Fruit fly (Drosophila melanogaster) whole organism, embryonic: ENCODE data around the gene CstF50.
A peak's percentile ranks its signal among the peaks of the same experiment; 100 is the strongest.

Experiments
- Antp ChIP-seq: fragments of 200-800 bp; sonication (Bioruptor generic); optimal IDR thresholded peaks from 3 replicates; lab custom pipeline; 2016; ENCODE audit warnings: missing biosample characterization, missing genetic modification characterization
- CG10147 ChIP-seq: fragments of 200-800 bp; sonication (Bioruptor generic); optimal IDR thresholded peaks from 2 replicates; lab custom pipeline; 2019; ENCODE audit warnings: missing biosample characterization, mild to moderate bottlenecking, missing genetic modification characterization, moderate library complexity
- CG13287 ChIP-seq: fragments of 200-800 bp; sonication (Bioruptor generic); IDR thresholded peaks from 2 replicates; pipeline ENCODE4 v1.3.6; 2022; ENCODE audit warnings: missing biosample characterization, missing genetic modification characterization; ENCODE audit not compliant: partially characterized antibody
- CG13775 ChIP-seq: fragments of 200-800 bp; sonication (Bioruptor generic); optimal IDR thresholded peaks from 3 replicates; lab custom pipeline; 2017; ENCODE audit warnings: missing biosample characterization, mild to moderate bottlenecking, missing genetic modification characterization
- CG14860 ChIP-seq: fragments of 200-800 bp; sonication (Bioruptor generic); IDR thresholded peaks from 3 replicates; pipeline ENCODE4 v1.3.6; 2022; ENCODE audit warnings: missing biosample characterization, missing genetic modification characterization; ENCODE audit not compliant: partially characterized antibody
- CG16813 ChIP-seq: fragments of 200-800 bp; sonication (Bioruptor generic); IDR thresholded peaks from 3 replicates; pipeline ENCODE4 v1.3.6; 2022; ENCODE audit warnings: missing biosample characterization, missing genetic modification characterization; ENCODE audit not compliant: partially characterized antibody
- CG18476 ChIP-seq: fragments of 200-800 bp; sonication (Bioruptor generic); optimal IDR thresholded peaks from 2 replicates; lab custom pipeline; 2016; ENCODE audit warnings: missing biosample characterization, mild to moderate bottlenecking, missing genetic modification characterization
- CG6654 ChIP-seq: fragments of 200-800 bp; sonication (Bioruptor generic); optimal IDR thresholded peaks from 2 replicates; lab custom pipeline; 2017; ENCODE audit warnings: missing biosample characterization, mild to moderate bottlenecking, missing genetic modification characterization
- CG6791 ChIP-seq: fragments of 200-800 bp; sonication (Bioruptor generic); IDR thresholded peaks from 3 replicates; pipeline ENCODE4 v1.3.6; 2022; ENCODE audit warnings: missing biosample characterization, missing genetic modification characterization; ENCODE audit not compliant: partially characterized antibody
- CG8290 ChIP-seq, 3 experiments: fragments of 200-800 bp; sonication (Bioruptor generic); optimal IDR thresholded peaks; 2 replicates each; lab custom pipeline; 2016 to 2019; ENCODE audit warnings: missing biosample characterization in 3 of 3, missing genetic modification characterization in 3 of 3, mild to moderate bottlenecking in 2 of 3, moderate library complexity in 1 of 3
- Camta ChIP-seq: fragments of 200-800 bp; sonication (Bioruptor generic); optimal IDR thresholded peaks from 2 replicates; lab custom pipeline; 2016; ENCODE audit warnings: missing biosample characterization, missing genetic modification characterization
- Drgx ChIP-seq: fragments of 200-800 bp; sonication (Bioruptor generic); IDR thresholded peaks from 2 replicates; pipeline ENCODE4 v1.3.6; 2022; ENCODE audit warnings: missing biosample characterization, missing genetic modification characterization
- HmgZ ChIP-seq: fragments of 200-800 bp; sonication (Bioruptor generic); optimal IDR thresholded peaks from 2 replicates; lab custom pipeline; 2018; ENCODE audit warnings: missing biosample characterization, mild to moderate bottlenecking, missing genetic modification characterization
- Hsf ChIP-seq: fragments of 200-800 bp; sonication (Bioruptor generic); optimal IDR thresholded peaks from 3 replicates; lab custom pipeline; 2016; ENCODE audit warnings: missing biosample characterization, missing genetic modification characterization
- Pdp1 ChIP-seq, 2 experiments: fragments of 200-800 bp; sonication (Bioruptor generic); optimal IDR thresholded peaks; 3 replicates each; lab custom pipeline; 2016; ENCODE audit warnings: missing biosample characterization in 2 of 2, missing genetic modification characterization in 2 of 2, mild to moderate bottlenecking in 1 of 2, moderate library complexity in 1 of 2
- Ravus ChIP-seq: fragments of 200-800 bp; sonication (Bioruptor generic); IDR thresholded peaks from 2 replicates; pipeline ENCODE4 v1.3.6; 2022; ENCODE audit warnings: missing biosample characterization, missing genetic modification characterization
- Scr ChIP-seq: fragments of 200-800 bp; sonication (Bioruptor generic); IDR thresholded peaks from 2 replicates; pipeline ENCODE4 v1.3.6; 2022; ENCODE audit warnings: missing biosample characterization, missing genetic modification characterization; ENCODE audit not compliant: partially characterized antibody
- Six4 ChIP-seq: fragments of 200-800 bp; sonication (Bioruptor generic); optimal IDR thresholded peaks from 2 replicates; lab custom pipeline; 2016; ENCODE audit warnings: missing biosample characterization, missing genetic modification characterization
- Sry-δ ChIP-seq: fragments of 200-800 bp; sonication (Bioruptor generic); optimal IDR thresholded peaks from 2 replicates; lab custom pipeline; 2016; ENCODE audit warnings: missing biosample characterization, missing genetic modification characterization
- Trl ChIP-seq, 3 experiments: fragments of >200 bp in 2 of 3; fragments of 200-800 bp in 1 of 3; sonication (Bioruptor generic) in 1 of 3; optimal IDR thresholded peaks; 2 replicates in 1 of 3; 3 replicates in 2 of 3; lab custom pipeline; 2016 to 2017; ENCODE audit warnings: missing biosample characterization in 1 of 3, missing genetic modification characterization in 1 of 3
- YL-1 ChIP-seq: fragments of 200-800 bp; sonication (Bioruptor generic); optimal IDR thresholded peaks from 3 replicates; lab custom pipeline; 2017; ENCODE audit warnings: missing biosample characterization, mild to moderate bottlenecking, missing genetic modification characterization
- ato ChIP-seq: fragments of 200-800 bp; sonication (Bioruptor generic); IDR thresholded peaks from 2 replicates; pipeline ENCODE4 v1.3.6; 2022; ENCODE audit warnings: missing biosample characterization, missing genetic modification characterization; ENCODE audit not compliant: partially characterized antibody
- bsh ChIP-seq, 2 experiments: fragments of 200-800 bp; sonication (Bioruptor generic); optimal IDR thresholded peaks; 2 replicates each; lab custom pipeline; 2017 to 2018; ENCODE audit warnings: mild to moderate bottlenecking in 2 of 2, missing biosample characterization in 2 of 2, missing genetic modification characterization in 2 of 2, moderate library complexity in 1 of 2
- chinmo ChIP-seq: fragments of 200-800 bp; sonication (Bioruptor generic); IDR thresholded peaks from 4 replicates; pipeline ENCODE4 v1.3.6; 2022; ENCODE audit warnings: missing biosample characterization, missing genetic modification characterization; ENCODE audit not compliant: partially characterized antibody
- dpn ChIP-seq, 2 experiments: fragments of 200-800 bp; sonication (Bioruptor generic); optimal IDR thresholded peaks; 3 replicates each; lab custom pipeline; 2016; ENCODE audit warnings: missing biosample characterization in 2 of 2, missing genetic modification characterization in 2 of 2
- eve ChIP-seq, 2 experiments: fragments of >200 bp; optimal IDR thresholded peaks; 2 replicates each; lab custom pipeline; 2017; ENCODE audit warnings: missing biosample characterization in 2 of 2, missing genetic modification characterization in 2 of 2
- gfzf ChIP-seq: fragments of 200-800 bp; sonication (Bioruptor generic); optimal IDR thresholded peaks from 2 replicates; lab custom pipeline; 2016; ENCODE audit warnings: missing biosample characterization, mild to moderate bottlenecking, missing genetic modification characterization, moderate library complexity
- grn ChIP-seq: fragments of 200-800 bp; sonication (Bioruptor generic); optimal IDR thresholded peaks from 3 replicates; lab custom pipeline; 2017; ENCODE audit warnings: missing biosample characterization, missing genetic modification characterization
- inv ChIP-seq: fragments of 200-800 bp; sonication (Bioruptor generic); IDR thresholded peaks from 2 replicates; pipeline ENCODE4 v1.3.6; 2022; ENCODE audit warnings: missing biosample characterization, missing genetic modification characterization; ENCODE audit not compliant: partially characterized antibody
- jigr1 ChIP-seq: fragments of 200-800 bp; sonication (Bioruptor generic); IDR thresholded peaks from 3 replicates; pipeline ENCODE4 v1.3.6; 2022; ENCODE audit warnings: missing biosample characterization, missing genetic modification characterization
- ken ChIP-seq: fragments of 200-800 bp; sonication (Bioruptor generic); IDR thresholded peaks from 3 replicates; pipeline ENCODE4 v1.3.6; 2022; ENCODE audit warnings: missing biosample characterization, missing genetic modification characterization
- sens ChIP-seq: fragments of 200-800 bp; sonication (Bioruptor generic); peaks from one replicate; lab custom pipeline; 2016; ENCODE audit warnings: missing biosample characterization, missing genetic modification characterization
- twi ChIP-seq: fragments of 200-800 bp; optimal IDR thresholded peaks from 2 replicates; lab custom pipeline; 2019; ENCODE audit warnings: missing biosample characterization, mild to moderate bottlenecking, missing genetic modification characterization, moderate library complexity
- zen2 ChIP-seq: fragments of 200-800 bp; sonication (Bioruptor generic); IDR thresholded peaks from 3 replicates; pipeline ENCODE4 v1.3.6; 2022; ENCODE audit warnings: missing biosample characterization, missing genetic modification characterization; ENCODE audit not compliant: partially characterized antibody

CstF50 gene

DNA sequence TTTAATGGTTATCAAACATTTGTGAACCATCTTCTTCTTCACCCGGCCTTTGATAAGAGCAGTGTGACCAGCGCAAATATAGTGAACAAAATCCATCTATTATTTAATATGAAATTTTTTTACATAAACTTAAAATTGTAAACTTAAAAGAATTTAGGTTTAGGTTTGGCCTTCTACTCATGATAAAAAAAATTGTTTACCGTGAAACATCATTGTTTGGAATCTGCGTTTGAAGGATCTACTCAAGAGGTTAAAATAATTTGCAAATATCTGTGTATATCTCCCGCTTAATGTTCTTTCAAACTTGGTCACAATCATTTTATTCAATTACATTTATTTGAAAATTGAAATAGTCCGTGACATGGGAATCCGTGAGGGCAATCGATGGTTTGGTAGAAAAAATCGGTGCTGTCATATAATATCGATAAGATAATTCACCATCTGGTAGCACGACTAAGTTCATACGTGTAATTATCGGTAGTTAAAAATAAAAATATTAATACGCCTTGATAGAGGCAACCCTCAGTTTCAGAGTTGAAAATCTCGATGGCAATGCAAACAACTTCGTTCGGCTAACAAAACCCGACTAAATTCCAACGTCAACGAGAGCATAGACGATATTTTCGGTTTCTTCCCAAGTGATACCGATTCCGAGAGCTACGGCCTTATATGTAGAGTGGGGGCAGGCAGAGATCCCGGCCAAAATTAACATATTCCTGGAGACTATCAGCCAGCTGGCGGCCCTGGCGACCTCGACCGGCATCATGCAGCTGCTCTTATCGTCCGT is 35.2 kb upstream of the CstF50 start, which contains the start of the genes betaGlu and sip3 (continued):
- TF ChIP-seq Ravus (GFP tag; lab: Robert Waterston, UW) (no peak), gfzf (GFP tag; lab: Kevin White, UChicago) (peak; percentile 66), Antp (GFP tag; lab: Kevin White, UChicago) (no peak), CG8290 (GFP tag; optimal IDR thresholded peaks at IDR 0.05; lab: Kevin White, UChicago) (peak; percentile 41), CG8290 (tag; optimal IDR thresholded peaks at IDR 0.05; lab: Kevin White, UChicago) (no peak), Scr (GFP tag; lab: Robert Waterston, UW) (peak; percentile 93), ato (GFP tag; lab: Robert Waterston, UW) (peak; percentile 91), grn (GFP tag; lab: Kevin White, UChicago) (peak; percentile 22), Sry-δ (GFP tag; lab: Kevin White, UChicago) (peak; percentile 79), Hsf (GFP tag; lab: Kevin White, UChicago) (peak; percentile 13), CG10147 (GFP tag; lab: Kevin White, UChicago) (no peak), Trl (optimal IDR thresholded peaks at IDR 0.05; lab: Kevin White, UChicago) (no peak), Trl (GFP tag; optimal IDR thresholded peaks at IDR 0.05; lab: Kevin White, UChicago) (no peak), CG16813 (GFP tag; lab: Robert Waterston, UW) (peak; percentile 91), eve (GFP tag; optimal IDR thresholded peaks at IDR 0.05; lab: Kevin White, UChicago) (no peak), CG18476 (peak; percentile 4), sens (GFP tag; lab: Kevin White, UChicago) (peak; percentile 83), jigr1 (GFP tag; lab: Robert Waterston, UW) (peak; percentile 35; the same call in 1 of the 3 replicates), twi (tag; lab: Kevin White, UChicago) (peak; percentile 24), HmgZ (tag; lab: Kevin White, UChicago) (peak; percentile 43), YL-1 (GFP tag; lab: Kevin White, UChicago) (peak; percentile 73), CG14860 (GFP tag; lab: Robert Waterston, UW) (peak; percentile 90), Camta (GFP tag; lab: Kevin White, UChicago) (no peak), zen2 (GFP tag; lab: Robert Waterston, UW) (peak; percentile 86), CG13287 (GFP tag; lab: Robert Waterston, UW) (peak; percentile 93), Six4 (GFP tag; lab: Kevin White, UChicago) (peak; percentile 6), chinmo (GFP tag; lab: Robert Waterston, UW) (peak; percentile 65; the same call in 1 of the 4 replicates), dpn (GFP tag; optimal IDR thresholded peaks at IDR 0.05; lab: Kevin White, UChicago) (peak; percentile 2 to 21), CG13775 (GFP tag; lab: Kevin White, UChicago) (peak; percentile 19), inv (GFP tag; lab: Robert Waterston, UW) (peak; percentile 94)
- TF ChIP-seq, all 482 proteins: peak for 113

dm6 chr3R:31768198-31768597 is 31.4 kb upstream of the CstF50 start:
- TF ChIP-seq bsh (GFP tag; optimal IDR thresholded peaks at IDR 0.05; lab: Kevin White, UChicago) (peak in 1 of 2 experiments; percentile 46), ken (GFP tag; lab: Robert Waterston, UW) (no peak), Drgx (GFP tag; lab: Robert Waterston, UW) (peak; percentile 86), CG6791 (GFP tag; lab: Robert Waterston, UW) (0 out of 3 replicates have a peak, but pooled peaks have one; percentile 42)

dm6 chr3R:31767528-31767927 is 30.8 kb upstream of the CstF50 start:
- no peak for TF ChIP-seq CG6654 (GFP tag; lab: Kevin White, UChicago)
- TF ChIP-seq Pdp1 (GFP tag; optimal IDR thresholded peaks at IDR 0.05; lab: Kevin White, UChicago) = peak in 1 of 2 experiments; percentile 4
- peak in 1 of 2 experiments; percentile 24 for TF ChIP-seq bsh (GFP tag; optimal IDR thresholded peaks at IDR 0.05; lab: Kevin White, UChicago)
